Worm (Caenorhabditis elegans) whole organism, midembryonic: ENCODE data around the gene orc-3.

Source experiments
- T22C8.4 ChIP-seq: fragments of 200-800 bp; sonication (Bioruptor generic); IDR thresholded peaks from 2 replicates; pipeline ENCODE4 v1.3.6; 2022; ENCODE audit warnings: missing genetic modification characterization, missing compliant biosample characterization
- cog-1 ChIP-seq: sonication (generic microtip); optimal IDR thresholded peaks from 2 replicates; lab custom pipeline; 2016; ENCODE audit warnings: missing genetic modification characterization, missing compliant biosample characterization
- flt-1 ChIP-seq: fragments of 200-800 bp; sonication (Bioruptor generic); IDR thresholded peaks from 2 replicates; pipeline ENCODE4 v1.3.6; 2022; ENCODE audit warnings: missing genetic modification characterization, missing compliant biosample characterization
- klf-2 ChIP-seq: fragments of 200-800 bp; sonication (Bioruptor generic); conservative IDR thresholded peaks from 2 replicates; pipeline ENCODE4 v1.3.6; 2022; ENCODE audit warnings: missing genetic modification reagents, missing genetic modification characterization, missing compliant biosample characterization
- med-1 ChIP-seq: sonication (generic microtip); optimal IDR thresholded peaks from 2 replicates; lab custom pipeline; 2017; ENCODE audit warnings: missing genetic modification characterization, mild to moderate bottlenecking, missing compliant biosample characterization, antibody characterized with exemption, missing genetic modification reagents; ENCODE audit not compliant: insufficient read depth
- ref-1 ChIP-seq: fragments of 200-800 bp; sonication (Bioruptor generic); conservative IDR thresholded peaks from 2 replicates; pipeline ENCODE4 v1.3.6; 2022; ENCODE audit warnings: missing genetic modification reagents, missing genetic modification characterization, missing compliant biosample characterization
- tab-1 ChIP-seq: fragments of 200-800 bp; sonication (Bioruptor generic); IDR thresholded peaks from 2 replicates; pipeline ENCODE4 v1.3.6; 2022; ENCODE audit warnings: missing genetic modification characterization, missing compliant biosample characterization
- ztf-23 ChIP-seq: fragments of 200-800 bp; sonication (Bioruptor generic); IDR thresholded peaks from 2 replicates; pipeline ENCODE4 v1.3.6; 2022; ENCODE audit warnings: missing genetic modification reagents, missing genetic modification characterization, missing compliant biosample characterization
- ztf-29 ChIP-seq: fragments of 200-800 bp; sonication (Bioruptor generic); IDR thresholded peaks from 2 replicates; pipeline ENCODE4 v1.3.6; 2022; ENCODE audit warnings: missing genetic modification reagents, missing genetic modification characterization, missing compliant biosample characterization

Gene orc-3

DNA sequence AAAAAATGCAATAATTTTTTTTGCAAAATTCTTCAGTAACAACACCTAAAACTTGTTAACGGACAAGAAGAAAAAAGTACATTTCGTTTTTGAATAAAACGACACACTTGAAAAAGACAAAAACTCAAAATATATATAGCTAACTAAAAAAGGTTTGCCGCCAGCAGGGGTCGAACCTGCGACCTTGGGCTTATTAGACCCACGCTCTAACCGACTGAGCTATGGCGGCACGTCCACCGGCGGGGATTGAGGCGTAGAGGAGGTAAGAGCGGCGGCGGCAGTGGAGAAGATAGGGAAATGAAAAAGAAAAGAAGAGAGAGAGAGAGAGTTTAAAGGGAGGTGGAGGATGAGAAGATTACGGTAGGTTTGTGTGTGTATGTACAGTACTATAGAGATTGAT lies 10.3 kb downstream of the orc-3 start:
- TF ChIP-seq klf-2 (GFP tag; lab: Robert Waterston, UW): 0 out of 2 replicates have a peak, but pooled peaks have one; percentile 26
- peak; percentile 72; the same call in 1 of the 2 replicates for TF ChIP-seq ztf-29 (GFP tag; lab: Robert Waterston, UW)
- TF ChIP-seq med-1 (GFP tag; lab: Kevin White, UChicago): no peak
- no peak for TF ChIP-seq T22C8.4
- TF ChIP-seq cog-1 (tag; lab: Kevin White, UChicago): no peak
- peak; percentile 75; the same call in 1 of the 2 replicates for TF ChIP-seq flt-1 (GFP tag; lab: Robert Waterston, UW)
- peak; percentile 83; the same call in 1 of the 2 replicates for TF ChIP-seq tab-1 (GFP tag; lab: Robert Waterston, UW)
- TF ChIP-seq ztf-23: peak; percentile 60
- TF ChIP-seq ref-1: peak; percentile 32; the same call in 1 of the 2 replicates

DNA sequence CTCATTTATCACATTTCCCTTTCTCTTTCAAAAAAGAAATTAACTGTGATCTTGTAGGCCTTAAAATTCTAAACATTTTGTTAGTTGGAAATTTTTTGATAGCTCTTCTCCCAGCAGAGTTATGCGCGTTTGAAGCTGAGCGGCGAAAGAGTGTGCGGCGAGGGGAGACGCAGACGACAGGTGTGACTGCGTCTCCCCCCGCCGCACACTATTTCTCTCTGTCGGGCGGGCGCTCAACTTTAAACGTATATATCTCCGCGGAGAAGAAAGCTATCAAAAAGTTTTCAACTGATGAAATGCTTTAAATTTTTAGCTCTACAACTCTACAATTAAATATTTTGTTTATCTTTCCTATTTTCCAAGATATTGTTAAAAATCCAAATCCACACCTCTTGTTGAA lies 11.1 kb downstream of the orc-3 start:
- TF ChIP-seq T22C8.4 (no peak), flt-1 (GFP tag; lab: Robert Waterston, UW) (no peak), ref-1 (no peak), ztf-23 (no peak), tab-1 (GFP tag; lab: Robert Waterston, UW) (no peak), klf-2 (GFP tag; lab: Robert Waterston, UW) (no peak), ztf-29 (GFP tag; lab: Robert Waterston, UW) (no peak), cog-1 (tag; lab: Kevin White, UChicago) (no peak), med-1 (GFP tag; lab: Kevin White, UChicago) (no peak)

DNA sequence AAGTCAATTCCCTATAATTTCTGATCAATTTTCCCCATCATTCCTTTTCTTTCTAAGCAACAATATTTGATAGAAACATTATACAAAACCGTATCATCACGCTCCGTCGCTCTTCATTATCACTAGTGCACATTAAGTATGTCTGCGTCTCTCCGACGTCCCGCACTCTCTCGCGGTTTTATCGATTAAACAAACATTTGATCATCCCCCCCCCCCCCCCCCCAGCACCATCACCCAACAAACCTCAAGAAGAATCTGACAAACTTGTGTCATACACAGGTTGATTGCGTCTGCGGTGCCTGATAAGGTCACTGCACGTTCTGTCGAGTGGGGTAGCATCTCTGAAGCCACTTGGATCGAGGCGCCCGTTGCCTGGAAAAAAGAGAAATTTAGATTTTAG lies 12.1 kb downstream of the orc-3 start:
- TF ChIP-seq med-1 (GFP tag; lab: Kevin White, UChicago) (no peak), klf-2 (GFP tag; lab: Robert Waterston, UW) (no peak), ztf-29 (GFP tag; lab: Robert Waterston, UW) (no peak), tab-1 (GFP tag; lab: Robert Waterston, UW) (no peak)

DNA sequence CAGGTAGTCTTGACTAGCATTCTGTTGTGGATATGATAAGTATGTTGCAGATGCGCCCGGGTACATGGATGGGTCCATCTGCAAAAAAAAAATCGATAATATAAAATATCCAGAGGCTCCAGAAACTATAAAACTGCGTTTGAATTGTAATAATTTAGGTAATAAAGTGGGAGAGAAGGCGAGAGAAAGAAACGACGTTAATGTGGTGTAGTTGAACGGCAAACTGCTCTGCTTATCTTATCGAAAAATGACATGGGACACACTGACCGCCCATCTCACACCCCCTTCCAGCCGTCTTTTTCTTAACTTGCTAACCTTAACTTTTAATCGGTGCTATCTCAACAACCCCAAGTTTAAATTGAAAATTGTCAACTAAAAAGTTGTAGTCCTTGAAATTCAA lies 14.1 kb downstream of the orc-3 start:
- 0 out of 2 replicates have a peak, but pooled peaks have one; percentile 45 for TF ChIP-seq T22C8.4
- no peak for TF ChIP-seq cog-1 (tag; lab: Kevin White, UChicago)

DNA sequence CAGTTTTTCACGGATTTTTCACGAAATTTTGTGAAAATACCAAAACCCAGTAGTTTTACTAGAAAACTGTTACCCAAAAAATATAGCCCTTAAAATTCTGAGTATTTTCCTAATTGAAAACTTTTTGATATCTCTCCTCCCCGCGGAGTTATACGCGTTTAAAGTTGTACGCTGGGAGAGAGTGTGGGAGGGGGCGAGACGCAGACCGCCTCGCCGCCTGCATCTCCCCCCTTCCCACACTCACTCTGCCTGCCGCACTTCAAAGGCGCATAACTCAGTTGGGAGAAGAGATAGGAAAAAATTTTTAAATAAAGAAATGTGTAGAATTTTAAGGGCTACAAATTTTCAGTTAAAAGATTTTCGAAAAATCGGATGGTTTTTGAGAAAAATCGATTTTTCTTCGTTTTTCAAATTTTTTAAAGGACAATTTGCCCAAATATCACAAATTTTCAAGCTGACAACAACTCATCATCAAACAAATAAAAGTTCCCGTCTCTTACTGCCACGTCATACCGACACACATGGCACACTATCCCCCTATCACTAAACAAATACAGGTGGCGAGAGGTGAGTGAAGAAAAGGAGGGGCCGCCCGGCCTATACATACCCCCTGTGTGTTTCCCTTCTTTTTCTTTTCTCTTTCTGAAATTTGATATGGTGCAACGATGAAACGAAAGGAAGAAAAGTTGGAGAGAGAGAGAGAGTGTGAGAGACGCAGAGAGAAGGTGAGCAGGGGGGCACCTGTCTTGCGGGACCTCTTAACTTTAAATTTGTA lies 15.6 kb downstream of the orc-3 start:
- TF ChIP-seq flt-1 (GFP tag; lab: Robert Waterston, UW): no peak
- no peak for TF ChIP-seq med-1 (GFP tag; lab: Kevin White, UChicago)
- no peak for TF ChIP-seq ztf-29 (GFP tag; lab: Robert Waterston, UW)
- TF ChIP-seq tab-1 (GFP tag; lab: Robert Waterston, UW): no peak
- no peak for TF ChIP-seq cog-1 (tag; lab: Kevin White, UChicago)
- TF ChIP-seq ztf-23: no peak
- TF ChIP-seq klf-2 (GFP tag; lab: Robert Waterston, UW): no peak
- no peak for TF ChIP-seq T22C8.4
- TF ChIP-seq ref-1: no peak

DNA sequence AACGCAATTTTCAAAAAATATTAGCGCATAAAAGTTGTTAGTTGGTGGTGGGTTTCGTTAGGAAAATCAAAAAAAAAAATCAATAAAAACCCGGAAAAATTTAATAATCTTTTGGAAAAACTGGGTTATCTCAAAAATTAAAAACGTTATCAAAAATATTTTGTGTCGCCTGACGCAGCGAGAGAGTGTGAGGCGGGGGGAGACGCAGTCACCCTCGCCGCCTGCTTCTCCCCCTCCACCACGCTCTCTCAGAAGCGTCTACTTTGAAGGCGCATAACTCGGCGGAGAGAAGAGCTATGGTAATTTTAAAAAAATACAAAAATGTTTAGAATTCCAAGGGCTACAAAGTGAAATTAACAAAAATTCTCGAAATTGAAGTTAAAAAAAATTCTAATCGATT lies 17.2 kb downstream of the orc-3 start:
- no peak for TF ChIP-seq med-1 (GFP tag; lab: Kevin White, UChicago)

DNA sequence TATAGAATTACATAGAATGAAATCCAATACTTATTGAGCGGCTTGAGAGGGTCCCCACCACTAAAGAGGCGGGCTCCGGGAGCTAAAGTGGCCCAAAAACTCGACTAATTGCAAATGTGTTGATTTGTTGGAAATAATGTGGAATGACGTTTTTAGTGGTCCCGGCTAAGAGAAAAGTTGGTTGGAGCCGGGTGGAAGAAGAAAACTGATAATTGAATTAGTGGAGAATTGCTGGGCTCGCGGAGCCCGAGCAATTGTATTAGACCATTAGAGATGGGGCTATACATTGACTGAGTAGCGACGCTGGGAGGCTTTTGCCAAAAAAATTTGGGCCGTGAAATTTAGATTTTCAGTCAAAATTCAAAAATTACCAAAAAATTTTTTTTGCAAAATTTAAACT lies 17.7 kb downstream of the orc-3 start:
- TF ChIP-seq med-1 (GFP tag; lab: Kevin White, UChicago) (no peak), flt-1 (GFP tag; lab: Robert Waterston, UW) (0 out of 2 replicates have a peak, but pooled peaks have one; percentile 19), ztf-23 (no peak), T22C8.4 (no peak), ztf-29 (GFP tag; lab: Robert Waterston, UW) (no peak)

DNA sequence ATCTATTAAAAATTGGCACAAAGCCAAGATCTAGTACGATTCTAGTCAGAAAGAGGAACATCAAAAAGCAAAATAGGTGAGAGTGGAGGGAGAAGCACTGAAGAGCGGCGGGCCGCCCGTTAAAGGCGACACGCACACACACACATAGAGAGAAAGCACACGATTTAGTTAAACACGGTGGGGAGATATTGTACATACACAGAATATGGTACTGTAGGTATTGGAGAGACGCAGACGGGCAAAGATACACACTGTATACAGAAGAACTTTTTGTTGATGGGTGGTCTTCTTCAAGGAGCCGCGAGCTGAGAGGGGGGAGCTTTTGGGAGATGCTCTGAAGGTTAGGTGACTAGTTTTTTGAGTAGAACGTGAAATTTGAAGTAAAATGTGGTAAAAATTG lies 18.3 kb downstream of the orc-3 start:
- 0 out of 2 replicates have a peak, but pooled peaks have one; percentile 9 for TF ChIP-seq ztf-23
- no peak for TF ChIP-seq klf-2 (GFP tag; lab: Robert Waterston, UW)
- no peak for TF ChIP-seq ref-1

DNA sequence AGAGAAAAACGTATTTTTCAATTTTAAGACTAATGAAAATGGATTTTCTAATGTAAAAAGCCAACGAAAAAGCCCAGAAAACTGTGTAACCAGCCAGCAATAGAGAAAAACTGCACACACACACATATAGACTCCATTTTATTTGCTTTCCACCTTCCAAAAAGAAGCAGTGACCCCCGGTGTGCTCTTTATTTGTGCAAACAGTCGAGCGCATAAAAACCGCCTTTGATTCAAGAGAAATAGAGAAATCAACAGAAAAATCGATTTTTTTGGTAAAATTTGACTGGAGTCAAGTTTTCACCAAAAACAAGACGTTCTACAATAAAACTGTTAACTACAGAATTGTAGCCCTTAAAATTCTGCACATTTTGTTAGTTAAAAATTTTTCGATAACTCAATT lies 20.7 kb downstream of the orc-3 start:
- TF ChIP-seq cog-1 (tag; lab: Kevin White, UChicago) (no peak), flt-1 (GFP tag; lab: Robert Waterston, UW) (no peak), med-1 (GFP tag; lab: Kevin White, UChicago) (no peak), ztf-29 (GFP tag; lab: Robert Waterston, UW) (no peak), klf-2 (GFP tag; lab: Robert Waterston, UW) (no peak), ref-1 (no peak), ztf-23 (no peak), tab-1 (GFP tag; lab: Robert Waterston, UW) (no peak), T22C8.4 (no peak)

DNA sequence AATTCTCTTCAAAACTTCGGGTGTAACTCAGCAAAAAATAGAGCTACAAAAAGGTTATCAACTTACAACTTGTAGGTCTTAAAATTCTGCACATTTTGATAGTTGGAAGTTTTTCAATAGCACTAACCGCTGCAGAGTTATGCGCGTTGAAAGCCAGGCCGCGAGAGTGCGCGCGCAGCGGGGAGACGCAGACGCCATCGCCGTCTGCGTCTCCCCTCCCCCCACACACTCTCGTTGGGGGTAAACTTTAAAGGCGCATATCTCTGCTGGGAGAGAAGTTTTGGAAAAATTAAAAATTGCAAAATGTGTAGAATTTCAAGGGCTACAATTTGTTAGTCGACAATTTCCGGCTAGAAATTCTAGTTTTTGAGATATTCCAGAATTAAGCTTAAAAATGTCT lies 21.6 kb downstream of the orc-3 start:
- TF ChIP-seq ref-1 (no peak), med-1 (GFP tag; lab: Kevin White, UChicago) (no peak), klf-2 (GFP tag; lab: Robert Waterston, UW) (no peak), ztf-29 (GFP tag; lab: Robert Waterston, UW) (no peak), T22C8.4 (no peak)

DNA sequence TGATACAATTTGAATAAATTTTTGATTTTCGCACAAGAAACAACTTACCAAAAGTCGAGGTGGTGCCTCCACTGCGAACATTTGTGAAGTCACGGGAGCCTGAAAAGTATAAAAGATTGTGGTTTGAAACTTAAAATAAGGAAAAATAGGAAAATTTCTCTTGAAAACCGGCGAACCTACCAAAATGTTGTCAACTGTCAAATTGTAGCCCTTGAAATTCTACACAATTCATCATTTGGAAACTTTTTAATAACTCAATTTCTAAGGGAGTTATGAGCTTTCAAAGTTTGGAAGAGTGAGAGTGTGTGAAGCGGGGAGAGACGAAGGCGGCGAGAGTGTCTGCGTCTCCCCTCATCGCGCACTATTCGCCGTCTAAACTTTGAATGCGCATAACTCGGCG lies 22.2 kb downstream of the orc-3 start, which contains the start of gene pes-4:
TSS of gene pes-4 (minus strand) at position 101 of the 400 bp plus-strand sequence.
- TF ChIP-seq ztf-29 (GFP tag; lab: Robert Waterston, UW) (no peak), med-1 (GFP tag; lab: Kevin White, UChicago) (no peak), T22C8.4 (no peak), ref-1 (no peak), tab-1 (GFP tag; lab: Robert Waterston, UW) (no peak)
